Worm (Caenorhabditis elegans) whole organism, L4/young adult: Measurements from ENCODE around the gene rab-33.

Experiments
- W03F9.2 ChIP-seq: fragments of 150-350 bp; optimal IDR thresholded peaks from 2 replicates; lab custom pipeline; 2014; ENCODE audit warnings: missing biosample characterization, missing genetic modification characterization
- dao-5 ChIP-seq: sonication (generic microtip); optimal IDR thresholded peaks from 2 replicates; lab custom pipeline; 2016; ENCODE audit warnings: missing genotype, missing genetic modification characterization, moderate library complexity, missing compliant biosample characterization
- him-1 ChIP-seq: sonication (generic microtip); optimal IDR thresholded peaks from 2 replicates; lab custom pipeline; 2016; ENCODE audit warnings: missing genotype, missing genetic modification reagents, missing genetic modification characterization, missing compliant biosample characterization

DNA sequence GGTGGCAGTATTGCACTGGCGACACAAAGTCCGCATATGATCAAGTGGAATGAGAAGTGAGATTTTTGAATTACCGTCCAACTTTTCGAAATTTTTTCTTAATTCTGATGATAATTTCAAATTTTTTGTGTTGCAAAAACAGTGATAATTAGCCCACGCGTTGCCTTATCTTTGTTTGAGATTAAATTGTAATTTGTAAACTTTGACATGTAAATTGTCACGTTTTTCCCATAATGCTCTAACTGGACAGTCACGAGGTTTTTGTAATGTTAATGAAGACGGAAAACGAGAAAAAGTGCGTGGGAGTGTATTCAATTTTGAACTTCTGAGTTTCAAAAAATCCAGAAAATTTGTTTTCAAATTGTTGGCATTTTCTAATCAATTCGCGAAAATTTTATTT, 22.2 kb downstream of the rab-33 start:
- TF ChIP-seq W03F9.2 (tag; lab: Kevin White, UChicago) (no peak), him-1 (no peak), dao-5 (tag; lab: Kevin White, UChicago) (no peak)
